Worm (Caenorhabditis elegans) whole organism, midembryonic: ENCODE results near the gene rack-1.

ENCODE experiments used
- T22C8.4 ChIP-seq: fragments of 200-800 bp; sonication (Bioruptor generic); IDR thresholded peaks from 2 replicates; pipeline ENCODE4 v1.3.6; 2022; ENCODE audit warnings: missing genetic modification characterization, missing compliant biosample characterization
- cog-1 ChIP-seq: sonication (generic microtip); optimal IDR thresholded peaks from 2 replicates; lab custom pipeline; 2016; ENCODE audit warnings: missing genetic modification characterization, missing compliant biosample characterization
- flt-1 ChIP-seq: fragments of 200-800 bp; sonication (Bioruptor generic); IDR thresholded peaks from 2 replicates; pipeline ENCODE4 v1.3.6; 2022; ENCODE audit warnings: missing genetic modification characterization, missing compliant biosample characterization
- klf-2 ChIP-seq: fragments of 200-800 bp; sonication (Bioruptor generic); conservative IDR thresholded peaks from 2 replicates; pipeline ENCODE4 v1.3.6; 2022; ENCODE audit warnings: missing genetic modification reagents, missing genetic modification characterization, missing compliant biosample characterization
- med-1 ChIP-seq: sonication (generic microtip); optimal IDR thresholded peaks from 2 replicates; lab custom pipeline; 2017; ENCODE audit warnings: missing genetic modification characterization, mild to moderate bottlenecking, missing compliant biosample characterization, antibody characterized with exemption, missing genetic modification reagents; ENCODE audit not compliant: insufficient read depth
- ref-1 ChIP-seq: fragments of 200-800 bp; sonication (Bioruptor generic); conservative IDR thresholded peaks from 2 replicates; pipeline ENCODE4 v1.3.6; 2022; ENCODE audit warnings: missing genetic modification reagents, missing genetic modification characterization, missing compliant biosample characterization
- tab-1 ChIP-seq: fragments of 200-800 bp; sonication (Bioruptor generic); IDR thresholded peaks from 2 replicates; pipeline ENCODE4 v1.3.6; 2022; ENCODE audit warnings: missing genetic modification characterization, missing compliant biosample characterization
- ztf-23 ChIP-seq: fragments of 200-800 bp; sonication (Bioruptor generic); IDR thresholded peaks from 2 replicates; pipeline ENCODE4 v1.3.6; 2022; ENCODE audit warnings: missing genetic modification reagents, missing genetic modification characterization, missing compliant biosample characterization
- ztf-29 ChIP-seq: fragments of 200-800 bp; sonication (Bioruptor generic); IDR thresholded peaks from 2 replicates; pipeline ENCODE4 v1.3.6; 2022; ENCODE audit warnings: missing genetic modification reagents, missing genetic modification characterization, missing compliant biosample characterization

rack-1 gene

DNA sequence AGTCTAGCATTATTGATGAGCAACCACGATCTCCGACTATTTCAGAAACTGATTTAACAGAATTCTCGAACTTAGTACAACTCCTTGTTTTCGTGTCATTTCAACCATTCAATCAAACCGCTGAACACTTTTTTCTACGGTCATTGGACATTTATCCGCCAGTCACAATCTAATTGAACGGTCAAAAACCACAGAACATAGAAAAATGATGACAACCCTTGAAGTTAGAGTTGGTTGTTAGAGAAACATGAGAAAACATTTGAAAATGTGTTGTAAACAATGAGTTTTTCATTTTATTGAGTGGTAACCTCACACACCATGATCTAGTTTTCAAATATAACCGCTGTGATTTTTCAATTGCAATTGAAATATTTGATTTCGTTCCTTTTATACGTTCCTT lies 32.0 kb upstream of the rack-1 start:
- TF ChIP-seq klf-2 (GFP tag; lab: Robert Waterston, UW), result no peak
- no peak for TF ChIP-seq tab-1 (GFP tag; lab: Robert Waterston, UW)
- TF ChIP-seq med-1, result no peak
- no peak for TF ChIP-seq flt-1 (GFP tag; lab: Robert Waterston, UW)
- TF ChIP-seq ref-1 (GFP tag; lab: Robert Waterston, UW), result no peak
- no peak for TF ChIP-seq T22C8.4
- TF ChIP-seq ztf-23, result no peak
- no peak for TF ChIP-seq cog-1 (tag; lab: Kevin White, UChicago)
- TF ChIP-seq ztf-29, result no peak

DNA sequence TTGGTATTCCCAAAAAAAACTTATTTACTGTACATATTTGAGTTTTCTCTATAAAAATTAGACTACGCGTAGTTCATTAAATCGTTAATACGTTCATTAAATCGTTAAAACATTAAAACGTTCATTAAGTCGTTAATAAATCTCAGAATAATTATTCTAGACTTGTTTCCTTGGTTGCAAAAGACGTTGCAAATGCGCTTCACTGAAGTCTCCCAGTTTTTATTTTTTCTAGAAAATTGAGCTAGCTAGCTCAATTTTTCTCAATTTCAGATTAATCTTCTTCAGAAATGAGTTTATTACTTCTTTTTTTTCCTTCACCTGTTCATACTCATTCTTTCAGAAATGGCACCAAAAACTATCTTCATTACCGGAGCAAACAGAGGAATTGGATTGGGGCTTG lies 31.6 kb upstream of the rack-1 start:
- TF ChIP-seq ref-1 (GFP tag; lab: Robert Waterston, UW) (no peak), cog-1 (tag; lab: Kevin White, UChicago) (no peak), flt-1 (GFP tag; lab: Robert Waterston, UW) (no peak), ztf-23 (no peak), T22C8.4 (no peak), klf-2 (GFP tag; lab: Robert Waterston, UW) (no peak), med-1 (no peak), ztf-29 (no peak), tab-1 (GFP tag; lab: Robert Waterston, UW) (no peak)

DNA sequence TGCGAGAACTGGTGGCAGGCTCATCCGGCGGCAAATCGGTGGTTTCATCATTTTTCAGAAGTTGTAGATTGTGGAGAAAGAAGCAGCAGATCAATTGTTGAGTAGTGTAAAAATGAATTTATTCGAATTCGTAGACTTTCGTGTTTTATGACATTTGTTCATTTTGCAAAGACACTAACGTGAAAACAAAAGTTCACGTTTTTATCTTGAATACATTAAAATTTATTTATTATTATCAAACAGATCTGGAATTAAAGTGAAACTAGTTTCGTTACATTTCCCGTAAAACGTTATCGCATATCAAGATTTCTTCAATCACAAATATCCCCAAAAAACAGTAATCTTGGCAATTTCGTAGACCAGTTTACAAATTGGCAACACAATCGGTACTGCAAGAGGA lies 29.6 kb upstream of the rack-1 start, which contains the start of gene T14G10.8:
Gene T14G10.8 (minus strand): TSS at position 101 of the 400 bp plus-strand sequence.
- no peak for TF ChIP-seq med-1

DNA sequence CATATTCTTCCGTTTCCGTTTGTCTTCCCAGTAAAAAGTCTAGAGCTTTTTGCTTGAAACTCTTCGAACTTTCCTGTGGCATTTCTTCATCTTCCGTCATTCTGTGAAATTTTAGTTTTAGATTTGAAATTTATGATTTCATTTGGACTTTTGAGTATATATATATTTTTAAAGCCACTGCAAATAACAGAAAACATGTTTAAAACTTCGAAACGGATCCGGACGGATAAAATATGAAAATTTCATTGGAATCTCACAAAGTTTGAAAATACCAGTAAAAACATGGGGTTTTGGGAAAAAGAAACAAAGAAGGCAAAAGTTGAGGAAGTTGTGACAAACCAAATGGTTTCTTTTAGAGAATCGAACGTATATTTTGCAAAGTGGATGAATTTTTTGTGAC lies 27.5 kb upstream of the rack-1 start, which contains the start of gene pigs-1:
Gene pigs-1 (minus strand): TSS at position 101 of the 400 bp plus-strand sequence.
- TF ChIP-seq ref-1 (GFP tag; lab: Robert Waterston, UW) (no peak), T22C8.4 (no peak)

DNA sequence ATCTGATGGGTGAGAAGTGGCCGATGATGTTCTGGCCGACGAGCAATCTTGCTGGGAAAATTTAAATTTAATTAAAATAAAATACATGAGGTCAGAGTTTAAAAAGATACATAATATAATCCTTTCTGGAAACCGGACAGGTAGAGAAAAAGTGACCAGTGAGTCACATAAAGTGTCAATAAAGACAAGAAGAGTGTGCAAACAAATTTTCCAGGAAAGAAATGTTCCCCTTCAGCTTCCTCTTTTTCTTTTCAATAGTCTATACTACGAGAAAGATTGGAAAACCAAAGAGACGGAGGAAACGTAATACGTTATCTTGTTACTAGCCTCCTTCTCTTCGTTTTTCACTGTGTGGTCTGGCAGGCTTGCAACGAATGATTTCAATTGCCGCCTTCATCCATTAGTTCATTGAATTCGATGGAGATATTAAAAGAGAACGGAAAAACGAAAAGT lies 25.9 kb upstream of the rack-1 start, which contains the start of gene tsp-12:
Gene tsp-12 (minus strand): TSS at position 51 of the 453 bp plus-strand sequence.
- TF ChIP-seq klf-2 (GFP tag; lab: Robert Waterston, UW) (no peak), T22C8.4 (no peak), cog-1 (tag; lab: Kevin White, UChicago) (no peak), tab-1 (GFP tag; lab: Robert Waterston, UW) (no peak), med-1 (no peak), ref-1 (GFP tag; lab: Robert Waterston, UW) (no peak), ztf-29 (no peak), ztf-23 (no peak), flt-1 (GFP tag; lab: Robert Waterston, UW) (no peak)

DNA sequence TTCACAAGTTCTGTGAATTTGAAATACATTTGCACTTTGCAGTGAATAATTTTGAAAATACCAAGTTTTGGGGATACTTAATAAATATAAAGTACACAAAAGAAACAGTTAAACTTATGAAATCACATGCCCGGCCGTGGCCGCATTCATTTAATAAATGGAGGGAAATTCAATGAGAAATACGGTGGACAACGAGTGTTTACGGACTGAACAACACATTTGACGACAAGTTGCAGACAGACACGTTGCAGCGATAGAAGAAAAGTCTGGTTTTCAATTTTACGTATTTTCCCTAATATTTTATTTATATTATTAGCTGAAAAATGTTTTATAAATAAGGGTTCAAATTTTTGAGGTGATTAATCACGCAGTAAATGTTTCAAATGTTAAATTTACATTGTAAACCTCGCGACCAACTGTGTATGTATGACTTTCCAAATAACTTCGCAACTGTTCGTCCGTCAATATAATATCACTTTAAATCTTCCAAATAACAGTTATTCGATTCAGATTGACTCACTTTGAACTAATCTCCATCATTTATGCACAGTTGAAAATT lies 25.0 kb upstream of the rack-1 start, which contains the start of gene copg-1:
Gene copg-1 (plus strand): TSS at position 509 of the 559 bp plus-strand sequence.
- no peak for TF ChIP-seq T22C8.4
- no peak for TF ChIP-seq med-1
- TF ChIP-seq flt-1 (GFP tag; lab: Robert Waterston, UW), result no peak
- no peak for TF ChIP-seq tab-1 (GFP tag; lab: Robert Waterston, UW)
- TF ChIP-seq cog-1 (tag; lab: Kevin White, UChicago), result no peak
- TF ChIP-seq klf-2 (GFP tag; lab: Robert Waterston, UW), result no peak

DNA sequence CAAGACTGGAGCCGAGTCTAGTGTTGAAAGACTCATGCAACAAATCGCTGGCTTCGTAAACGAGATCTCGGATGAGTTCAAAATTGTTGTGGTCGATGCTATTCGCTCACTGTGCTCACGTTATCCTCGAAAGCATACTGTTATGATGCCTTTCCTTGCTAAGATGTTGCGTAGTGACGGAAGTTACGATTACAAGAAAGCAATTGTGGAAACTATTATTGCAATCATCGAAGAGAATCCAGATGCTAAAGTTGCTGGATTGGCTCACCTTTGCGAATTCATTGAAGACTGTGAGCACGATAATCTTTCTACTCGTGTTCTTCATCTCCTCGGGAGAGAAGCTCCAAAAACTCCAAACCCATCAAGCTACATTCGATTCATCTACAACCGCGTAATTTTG lies 23.0 kb upstream of the rack-1 start:
- TF ChIP-seq cog-1 (tag; lab: Kevin White, UChicago) (no peak), T22C8.4 (no peak), klf-2 (GFP tag; lab: Robert Waterston, UW) (no peak), med-1 (no peak), ztf-29 (no peak), flt-1 (GFP tag; lab: Robert Waterston, UW) (no peak), ref-1 (GFP tag; lab: Robert Waterston, UW) (no peak), tab-1 (GFP tag; lab: Robert Waterston, UW) (no peak), ztf-23 (no peak)

DNA sequence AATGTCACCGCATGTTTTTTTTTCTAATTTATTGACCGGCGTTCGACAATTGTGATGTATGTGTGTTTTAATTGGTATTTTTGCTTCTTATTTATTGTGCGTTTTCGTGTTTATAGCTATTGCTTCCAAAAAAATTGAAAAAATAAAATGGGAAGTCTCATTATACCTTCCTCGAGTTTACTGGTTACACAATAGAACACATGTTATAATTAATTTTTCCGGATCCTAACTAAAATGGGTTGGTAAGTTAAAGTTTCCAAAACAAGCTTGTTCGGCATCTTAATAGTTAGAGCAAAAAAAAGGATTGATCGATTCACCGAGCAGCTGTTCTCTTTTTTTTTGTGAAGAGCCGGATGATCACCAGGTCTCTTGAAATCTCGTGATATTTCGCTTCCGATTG lies 21.0 kb upstream of the rack-1 start, which contains the start of gene ttr-54:
Gene ttr-54 (plus strand): TSS at position 301 of the 400 bp plus-strand sequence.
- TF ChIP-seq flt-1 (GFP tag; lab: Robert Waterston, UW) (no peak), cog-1 (tag; lab: Kevin White, UChicago) (no peak), ztf-29 (no peak), T22C8.4 (no peak), med-1 (no peak), tab-1 (GFP tag; lab: Robert Waterston, UW) (no peak), ref-1 (GFP tag; lab: Robert Waterston, UW) (no peak), ztf-23 (no peak), klf-2 (GFP tag; lab: Robert Waterston, UW) (no peak)

DNA sequence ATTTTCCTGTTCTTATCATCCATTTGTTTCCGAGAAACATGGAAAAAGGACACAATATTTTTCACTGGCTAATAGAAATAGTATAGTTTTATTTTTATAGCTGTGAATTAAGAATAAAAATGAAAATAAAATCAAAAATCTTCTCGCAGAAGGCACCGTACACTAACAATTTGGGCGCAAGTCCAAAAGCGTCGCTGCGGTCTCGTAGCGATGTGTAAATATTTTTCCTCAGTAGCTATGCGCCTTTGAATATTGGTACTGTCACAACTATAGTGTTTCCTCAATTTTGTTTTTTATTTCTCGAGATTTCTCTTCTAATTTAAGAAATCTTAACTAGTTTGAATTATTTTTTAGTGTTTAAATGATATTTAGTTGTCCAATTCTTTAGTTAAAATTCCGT lies 19.4 kb upstream of the rack-1 start:
- TF ChIP-seq T22C8.4 (no peak), ztf-29 (no peak), cog-1 (tag; lab: Kevin White, UChicago) (no peak), ref-1 (GFP tag; lab: Robert Waterston, UW) (no peak)

DNA sequence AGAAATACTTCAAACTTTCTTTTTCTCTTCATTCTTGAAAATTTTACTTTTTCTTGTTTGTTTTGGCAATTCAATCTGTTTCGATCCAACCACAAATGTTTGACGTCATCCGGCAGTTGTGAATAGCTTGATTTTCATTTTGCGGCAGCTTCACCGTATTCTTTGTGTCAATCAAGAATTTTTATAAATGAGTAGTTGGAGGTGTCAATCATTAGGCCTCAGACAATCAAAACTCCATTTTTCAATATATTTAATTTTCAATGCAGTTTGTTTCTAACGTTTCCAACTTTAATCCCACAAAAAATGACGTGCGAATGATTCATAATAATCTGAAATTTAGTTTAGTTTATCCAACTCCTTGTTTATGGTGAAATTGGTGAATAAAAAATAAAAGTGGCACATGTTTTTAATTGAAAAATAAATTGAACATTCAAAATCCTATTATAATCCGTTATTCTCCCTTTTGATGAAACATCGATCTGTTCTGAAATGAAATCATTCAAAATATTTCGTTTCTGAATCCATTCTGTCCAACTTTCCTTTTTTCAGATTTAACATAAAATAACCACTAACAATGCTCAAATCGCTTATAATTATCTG lies 18.9 kb upstream of the rack-1 start, which contains the start of gene ttr-53:
Gene ttr-53 (plus strand): TSS at position 550 of the 600 bp plus-strand sequence.
- TF ChIP-seq ztf-29 (no peak), tab-1 (GFP tag; lab: Robert Waterston, UW) (no peak), T22C8.4 (no peak), ztf-23 (no peak), med-1 (no peak), ref-1 (GFP tag; lab: Robert Waterston, UW) (no peak), cog-1 (tag; lab: Kevin White, UChicago) (no peak), klf-2 (GFP tag; lab: Robert Waterston, UW) (no peak), flt-1 (GFP tag; lab: Robert Waterston, UW) (no peak)
